Fruit fly (Drosophila melanogaster): ENCODE results near the gene beta-PheRS.
A peak's percentile ranks its signal among the peaks of the same experiment; 100 is the strongest.

The beta-PheRS gene

dm6 chr3R:24263588-24264413 is 11.3 kb upstream of the beta-PheRS start (continued):
- TF ChIP-seq Hr78 (GFP tag; optimal IDR thresholded peaks at IDR 0.05) (no peak), sqz (GFP tag; optimal IDR thresholded peaks at IDR 0.05) (no peak), Hey (tag; optimal IDR thresholded peaks at IDR 0.05) (peak; percentile 28), Ssrp (tag; optimal IDR thresholded peaks at IDR 0.05) (no peak), CG16815 (GFP tag; optimal IDR thresholded peaks at IDR 0.05) (no peak), schlank (tag; optimal IDR thresholded peaks at IDR 0.05) (no peak), Fer2 (tag; optimal IDR thresholded peaks at IDR 0.05) (no peak), CG14667 (GFP tag; IDR thresholded peaks at IDR 0.05) (no peak), Gsc (GFP tag; IDR thresholded peaks at IDR 0.05) (no peak), sens (GFP tag) (peak; percentile 87), CG18011 (GFP tag; optimal IDR thresholded peaks at IDR 0.05) (no peak), CG9797 (GFP tag; optimal IDR thresholded peaks at IDR 0.05) (no peak), Ptx1 (GFP tag; IDR thresholded peaks at IDR 0.05) (no peak), lab (GFP tag; optimal IDR thresholded peaks at IDR 0.05) (peak; percentile 16), CG34422 (GFP tag; IDR thresholded peaks at IDR 0.05) (no peak), CG18599 (GFP tag; optimal IDR thresholded peaks at IDR 0.05) (peak; percentile 46), jumu (GFP tag; optimal IDR thresholded peaks at IDR 0.05) (no peak), sr (GFP tag; IDR thresholded peaks at IDR 0.05) (no peak), yki (optimal IDR thresholded peaks at IDR 0.05) (no peak), CG11504 (tag; optimal IDR thresholded peaks at IDR 0.05) (peak; percentile 17), kah (GFP tag; optimal IDR thresholded peaks at IDR 0.05) (no peak), tap (tag; optimal IDR thresholded peaks at IDR 0.05) (no peak), CG3281 (GFP tag; optimal IDR thresholded peaks at IDR 0.05) (no peak), Deaf1 (tag; optimal IDR thresholded peaks at IDR 0.05) (peak; percentile 92), ci (GFP tag; IDR thresholded peaks at IDR 0.05) (0 out of 3 replicates have a peak, but pooled peaks have one; percentile 11), CG3838 (GFP tag; optimal IDR thresholded peaks at IDR 0.05) (no peak), CG8478 (optimal IDR thresholded peaks at IDR 0.05) (no peak), gsb (GFP tag; IDR thresholded peaks at IDR 0.05) (no peak), phol (tag; optimal IDR thresholded peaks at IDR 0.05) (no peak), bsh (GFP tag; optimal IDR thresholded peaks at IDR 0.05) (peak; percentile 4 to 11), CG7963 (GFP tag; IDR thresholded peaks at IDR 0.05; ENCODE audit: partially characterized antibody) (no peak), CG8290 (GFP tag; optimal IDR thresholded peaks at IDR 0.05) (no peak), CG8290 (tag; optimal IDR thresholded peaks at IDR 0.05) (peak in 1 of 2 experiments; percentile 23), HmgZ (tag; optimal IDR thresholded peaks at IDR 0.05) (no peak), Eip74EF (GFP tag; optimal IDR thresholded peaks at IDR 0.05) (peak in 1 of 2 experiments; percentile 17), zfh1 (GFP tag; IDR thresholded peaks at IDR 0.05) (no peak), Lim3 (GFP tag; IDR thresholded peaks at IDR 0.05) (no peak), Rfx (GFP tag; IDR thresholded peaks at IDR 0.05) (0 out of 2 replicates have a peak, but pooled peaks have one; percentile 8), CG12071 (GFP tag; optimal IDR thresholded peaks at IDR 0.05) (no peak), pita (GFP tag; optimal IDR thresholded peaks at IDR 0.05) (no peak), CG9437 (GFP tag; optimal IDR thresholded peaks at IDR 0.05) (no peak), Abd-B (GFP tag; optimal IDR thresholded peaks at IDR 0.05) (no peak), dmrt11E (tag; optimal IDR thresholded peaks at IDR 0.05) (no peak), NC2β (GFP tag; optimal IDR thresholded peaks at IDR 0.05) (no peak), CG4424 (GFP tag; optimal IDR thresholded peaks at IDR 0.05) (no peak), Ets65A (GFP tag) (peak; percentile 37), Myb (GFP tag; optimal IDR thresholded peaks at IDR 0.05) (no peak), Dip2 (GFP tag; IDR thresholded peaks at IDR 0.05) (no peak), CG12299 (tag; optimal IDR thresholded peaks at IDR 0.05) (no peak), CG17361 (GFP tag; IDR thresholded peaks at IDR 0.05) (no peak)

Measured in whole organism, embryonic.